Fruit fly (Drosophila melanogaster) whole organism, pupa: ENCODE measurements around the gene CG32006.

Experiments
- CG10348 ChIP-seq: fragments of 200-800 bp; sonication (Bioruptor generic); IDR thresholded peaks from 2 replicates; pipeline ENCODE4 v1.3.6; 2022; ENCODE audit warnings: missing biosample characterization, missing genetic modification characterization
- CG12605 ChIP-seq: fragments of 200-800 bp; sonication (Bioruptor generic); IDR thresholded peaks from 2 replicates; pipeline ENCODE4 v1.3.6; 2022; ENCODE audit warnings: missing biosample characterization, missing genetic modification characterization
- CG13204 ChIP-seq: fragments of 200-800 bp; sonication (Bioruptor generic); optimal IDR thresholded peaks from 2 replicates; lab custom pipeline; 2018; ENCODE audit warnings: missing biosample characterization, mild to moderate bottlenecking, missing genetic modification characterization, moderate library complexity
- CG14655 ChIP-seq: fragments of 200-800 bp; sonication (Bioruptor generic); optimal IDR thresholded peaks from 3 replicates; lab custom pipeline; 2017; ENCODE audit warnings: mild to moderate bottlenecking, missing biosample characterization, missing genetic modification reagents, missing genetic modification characterization
- CG15710 ChIP-seq: fragments of 200-800 bp; sonication (Bioruptor generic); optimal IDR thresholded peaks from 2 replicates; lab custom pipeline; 2018; ENCODE audit warnings: missing biosample characterization, mild to moderate bottlenecking, missing genetic modification characterization, moderate library complexity
- CG17806 ChIP-seq: fragments of 200-800 bp; sonication (Bioruptor generic); optimal IDR thresholded peaks from 2 replicates; lab custom pipeline; 2018; ENCODE audit warnings: missing biosample characterization, mild to moderate bottlenecking, missing genetic modification characterization, moderate library complexity
- CG32121 ChIP-seq: fragments of 200-800 bp; sonication (Bioruptor generic); IDR thresholded peaks from 2 replicates; pipeline ENCODE4 v1.3.6; 2022; ENCODE audit warnings: missing biosample characterization, missing genetic modification characterization
- CG34367 ChIP-seq: fragments of 200-800 bp; sonication (Bioruptor generic); optimal IDR thresholded peaks from 2 replicates; lab custom pipeline; 2018; ENCODE audit warnings: missing biosample characterization, mild to moderate bottlenecking, missing genetic modification characterization
- CG4496 ChIP-seq: fragments of 200-800 bp; sonication (Bioruptor generic); IDR thresholded peaks from 3 replicates; pipeline ENCODE4 v1.3.6; 2022; ENCODE audit warnings: missing biosample characterization, missing genetic modification characterization
- CG8159 ChIP-seq: fragments of 200-800 bp; sonication (Bioruptor generic); optimal IDR thresholded peaks from 3 replicates; lab custom pipeline; 2018; ENCODE audit warnings: missing biosample characterization, mild to moderate bottlenecking, missing genetic modification characterization, moderate library complexity
- CG8301 ChIP-seq: fragments of 200-800 bp; sonication (Bioruptor generic); optimal IDR thresholded peaks from 2 replicates; lab custom pipeline; 2018; ENCODE audit warnings: missing biosample characterization, mild to moderate bottlenecking, missing genetic modification characterization
- CG9948 ChIP-seq: fragments of 200-800 bp; sonication (Bioruptor generic); optimal IDR thresholded peaks from 2 replicates; lab custom pipeline; 2018; ENCODE audit warnings: missing biosample characterization, mild to moderate bottlenecking, missing genetic modification characterization, moderate library complexity
- D1 ChIP-seq: fragments of 200-800 bp; sonication (Bioruptor generic); optimal IDR thresholded peaks from 2 replicates; lab custom pipeline; 2018; ENCODE audit warnings: missing biosample characterization, mild to moderate bottlenecking, missing genetic modification characterization, moderate library complexity
- EcR ChIP-seq: fragments of 200-800 bp; sonication (Bioruptor generic); optimal IDR thresholded peaks from 3 replicates; lab custom pipeline; 2019; ENCODE audit warnings: missing biosample characterization, missing genetic modification characterization, mild to moderate bottlenecking, moderate library complexity, missing genetic modification reagents
- Ets98B ChIP-seq: fragments of 200-800 bp; sonication (Bioruptor generic); IDR thresholded peaks from 2 replicates; pipeline ENCODE4 v1.3.6; 2022; ENCODE audit warnings: missing biosample characterization, missing genetic modification characterization
- Pif1A ChIP-seq: fragments of 200-800 bp; sonication (Bioruptor generic); optimal IDR thresholded peaks from 3 replicates; lab custom pipeline; 2016; ENCODE audit warnings: missing biosample characterization, missing genetic modification characterization
- Pif1B ChIP-seq: fragments of 200-800 bp; sonication (Bioruptor generic); optimal IDR thresholded peaks from 3 replicates; lab custom pipeline; 2016; ENCODE audit warnings: missing biosample characterization, missing genetic modification characterization
- Snoo ChIP-seq: fragments of 200-800 bp; sonication (Bioruptor generic); optimal IDR thresholded peaks from 3 replicates; lab custom pipeline; 2017; ENCODE audit warnings: missing biosample characterization, mild to moderate bottlenecking, missing genetic modification characterization, inconsistent platforms
- fd96Ca ChIP-seq: fragments of 200-800 bp; sonication (Bioruptor generic); IDR thresholded peaks from 3 replicates; pipeline ENCODE4 v1.3.6; 2022; ENCODE audit warnings: missing biosample characterization, missing genetic modification characterization
- gl ChIP-seq: fragments of 200-800 bp; sonication (Bioruptor generic); optimal IDR thresholded peaks from 2 replicates; lab custom pipeline; 2018; ENCODE audit warnings: missing biosample characterization, mild to moderate bottlenecking, missing genetic modification characterization
- rn ChIP-seq: fragments of 200-800 bp; sonication (Bioruptor generic); IDR thresholded peaks from 2 replicates; pipeline ENCODE4 v1.3.6; 2022; ENCODE audit warnings: missing biosample characterization, missing genetic modification characterization

CG32006 gene

DNA sequence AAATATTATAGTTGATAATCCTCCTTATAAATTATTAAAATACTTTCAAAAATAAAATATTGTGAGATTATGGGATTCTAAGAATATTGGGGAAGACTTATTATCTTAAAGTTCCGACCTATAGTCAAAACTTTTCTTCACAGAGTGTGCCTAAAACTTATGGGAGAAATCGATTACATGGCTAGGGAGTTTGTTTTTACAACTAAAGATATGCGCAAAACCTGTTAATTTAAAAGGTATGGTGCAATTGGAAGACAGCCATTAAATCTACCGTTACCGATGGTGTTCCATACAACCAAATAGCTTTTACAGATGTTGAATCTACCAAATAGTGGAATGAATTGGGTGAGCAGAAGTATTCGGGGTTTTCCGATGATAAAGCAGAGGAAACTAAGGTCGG is 24.7 kb downstream of the CG32006 start, which contains the start of gene CG33978:
TSS of gene CG33978 (minus strand) at position 395 of the 400 bp plus-strand sequence.
- TF ChIP-seq rn, result no peak
- peak; percentile 15 for TF ChIP-seq D1 (tag; lab: Kevin White, UChicago)
- TF ChIP-seq gl, result no peak

DNA sequence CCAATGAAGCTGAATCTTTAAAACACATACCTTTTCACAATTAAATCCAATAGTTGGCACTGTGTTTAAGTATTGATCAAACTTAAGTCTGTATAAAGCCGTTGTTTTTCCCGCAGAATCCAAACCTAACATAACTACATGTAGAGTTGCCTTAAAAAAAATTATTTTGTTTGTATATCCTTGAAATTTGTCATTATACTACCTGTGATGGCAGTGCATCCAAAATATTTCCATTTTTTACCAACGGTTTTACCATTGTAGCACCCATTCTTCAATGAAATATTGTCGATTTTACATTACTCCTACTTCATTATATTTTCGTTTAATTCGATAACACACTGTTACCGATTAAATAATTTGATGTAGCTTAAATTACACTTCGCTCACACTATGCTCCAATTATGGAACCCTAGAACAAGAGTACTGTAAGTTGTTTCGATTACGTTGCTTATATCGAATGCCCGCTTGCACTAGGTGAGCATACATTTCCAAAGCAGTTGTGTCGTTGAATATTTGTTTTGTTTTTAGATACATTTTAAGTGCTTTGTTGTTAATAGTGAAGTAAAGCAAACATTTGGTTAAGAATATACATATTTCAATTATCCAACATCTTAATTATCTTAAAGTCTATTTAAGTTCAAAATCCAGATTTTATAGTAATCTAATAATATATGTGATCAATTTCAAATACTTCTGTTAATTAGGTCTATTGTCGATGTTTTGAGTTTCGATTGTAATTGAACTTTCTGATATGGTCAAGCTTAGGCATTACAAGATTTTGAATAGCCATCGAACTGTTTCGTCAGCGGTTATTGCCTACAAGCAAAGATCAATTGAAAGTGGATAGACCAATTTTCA is 28.7 kb downstream of the CG32006 start, which contains the start of gene Arl4:
TSS of gene Arl4 (minus strand) at position 328 of the 858 bp plus-strand sequence.
- TF ChIP-seq Snoo (tag; lab: Kevin White, UChicago) (peak; percentile 37), Pif1B (GFP tag; lab: Kevin White, UChicago) (no peak), EcR (GFP tag; lab: Kevin White, UChicago) (no peak), CG9948 (tag; lab: Kevin White, UChicago) (no peak), D1 (tag; lab: Kevin White, UChicago) (peak; percentile 37), CG8301 (tag; lab: Kevin White, UChicago) (no peak), CG34367 (tag; lab: Kevin White, UChicago) (no peak), CG12605 (GFP tag; lab: Robert Waterston, UW) (no peak), CG32121 (no peak), CG13204 (GFP tag; lab: Kevin White, UChicago) (no peak), CG14655 (GFP tag; lab: Kevin White, UChicago) (no peak), gl (no peak), fd96Ca (GFP tag; lab: Robert Waterston, UW) (no peak), CG17806 (tag; lab: Kevin White, UChicago) (no peak), CG15710 (tag; lab: Kevin White, UChicago) (peak; percentile 27), CG10348 (GFP tag; lab: Robert Waterston, UW) (no peak)
- TF ChIP-seq, all 21 proteins: peak for 3

- no peak for TF ChIP-seq Pif1B (GFP tag; lab: Kevin White, UChicago)
- TF ChIP-seq gl, result no peak
- no peak for TF ChIP-seq rn
- no peak for TF ChIP-seq CG4496 (GFP tag; lab: Robert Waterston, UW)
- TF ChIP-seq CG15710 (tag; lab: Kevin White, UChicago), result no peak
- TF ChIP-seq CG17806 (tag; lab: Kevin White, UChicago), result no peak
- no peak for TF ChIP-seq CG32121
- no peak for TF ChIP-seq EcR (GFP tag; lab: Kevin White, UChicago)
- no peak for TF ChIP-seq CG14655 (GFP tag; lab: Kevin White, UChicago)
- no peak for TF ChIP-seq CG9948 (tag; lab: Kevin White, UChicago)
- no peak for TF ChIP-seq CG8301 (tag; lab: Kevin White, UChicago)
- TF ChIP-seq fd96Ca (GFP tag; lab: Robert Waterston, UW), result no peak
- TF ChIP-seq CG12605 (GFP tag; lab: Robert Waterston, UW), result no peak
- no peak for TF ChIP-seq CG13204 (GFP tag; lab: Kevin White, UChicago)
- no peak for TF ChIP-seq CG8159 (tag; lab: Kevin White, UChicago)
- no peak for TF ChIP-seq CG34367 (tag; lab: Kevin White, UChicago)
- no peak for TF ChIP-seq D1 (tag; lab: Kevin White, UChicago)
- TF ChIP-seq CG10348 (GFP tag; lab: Robert Waterston, UW), result no peak
Measured at dm6 chr4:179920-180261, 29.3 kb downstream of the CG32006 start.

dm6 chr4:180780-181179 is 30.2 kb downstream of the CG32006 start:
- TF ChIP-seq CG12605 (GFP tag; lab: Robert Waterston, UW) (no peak), Ets98B (no peak), fd96Ca (GFP tag; lab: Robert Waterston, UW) (no peak), CG9948 (tag; lab: Kevin White, UChicago) (no peak), CG17806 (tag; lab: Kevin White, UChicago) (no peak), gl (no peak), Snoo (tag; lab: Kevin White, UChicago) (no peak), D1 (tag; lab: Kevin White, UChicago) (no peak), Pif1B (GFP tag; lab: Kevin White, UChicago) (no peak), CG15710 (tag; lab: Kevin White, UChicago) (no peak), CG34367 (tag; lab: Kevin White, UChicago) (no peak), CG8159 (tag; lab: Kevin White, UChicago) (no peak)

dm6 chr4:181639-182038 is 31.1 kb downstream of the CG32006 start:
- TF ChIP-seq CG8159 (tag; lab: Kevin White, UChicago) (no peak), CG4496 (GFP tag; lab: Robert Waterston, UW) (no peak), CG13204 (GFP tag; lab: Kevin White, UChicago) (no peak), Pif1A (GFP tag; lab: Kevin White, UChicago) (no peak), rn (no peak), CG9948 (tag; lab: Kevin White, UChicago) (no peak), Pif1B (GFP tag; lab: Kevin White, UChicago) (no peak), gl (no peak), CG34367 (tag; lab: Kevin White, UChicago) (no peak), Ets98B (no peak), CG14655 (GFP tag; lab: Kevin White, UChicago) (no peak), EcR (GFP tag; lab: Kevin White, UChicago) (no peak), Snoo (tag; lab: Kevin White, UChicago) (no peak), fd96Ca (GFP tag; lab: Robert Waterston, UW) (no peak), CG15710 (tag; lab: Kevin White, UChicago) (no peak)
